Worm (Caenorhabditis elegans): ENCODE measurements around the gene K07D4.4.
A peak's percentile ranks its signal among the peaks of the same experiment; 100 is the strongest.

The K07D4.4 gene

DNA sequence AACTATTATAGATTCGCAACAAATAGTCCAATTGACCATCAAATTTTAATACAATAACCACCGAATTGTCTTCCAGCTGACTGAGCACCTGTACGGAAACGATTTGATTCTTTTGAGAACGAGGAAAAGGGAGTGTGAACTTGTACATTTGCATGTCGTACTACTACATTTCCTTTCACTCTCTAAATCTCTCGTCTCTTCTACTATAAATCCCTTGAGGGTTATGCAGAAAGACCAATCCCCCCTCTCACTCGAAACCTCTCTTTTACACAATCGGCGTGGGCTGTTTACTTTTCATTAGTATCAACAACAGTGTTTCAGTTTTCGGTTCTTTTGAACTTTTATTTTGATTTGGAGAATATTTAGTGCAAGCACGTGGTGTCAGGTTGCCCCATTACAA lies 30.1 kb downstream of the K07D4.4 start:
- TF ChIP-seq efl-1 (optimal IDR thresholded peaks at IDR 0.05) (no peak), efl-1 (GFP tag; optimal IDR thresholded peaks at IDR 0.05 in 1 of 2) (peak in 1 of 2 experiments; percentile 76), lin-14 (GFP tag; optimal IDR thresholded peaks at IDR 0.05) (peak; percentile 29), ztf-11 (tag; optimal IDR thresholded peaks at IDR 0.05) (no peak), unc-86 (tag; optimal IDR thresholded peaks at IDR 0.05) (no peak)

DNA sequence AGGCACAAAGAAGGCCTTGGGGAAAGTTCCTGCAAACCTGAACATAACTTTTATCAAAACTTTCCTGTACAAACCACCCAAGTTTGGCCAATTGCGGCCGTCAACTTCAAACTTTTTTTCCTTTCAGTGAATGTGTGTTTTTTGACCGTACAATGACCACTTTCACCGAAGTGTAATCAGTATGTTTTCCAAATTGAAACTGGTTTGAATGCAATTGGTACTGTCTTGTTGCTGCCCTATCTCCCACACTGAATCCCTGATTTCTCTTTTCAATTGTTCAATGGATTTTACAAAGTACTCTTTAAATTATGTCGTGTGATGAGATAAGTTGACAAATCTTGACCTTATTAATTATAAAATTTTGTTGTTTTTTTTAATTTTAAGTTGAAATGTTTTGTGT lies 31.8 kb downstream of the K07D4.4 start:
- no peak for TF ChIP-seq dpl-1 (GFP tag; optimal IDR thresholded peaks at IDR 0.05)
- peak; percentile 79 for TF ChIP-seq blmp-1 (tag; optimal IDR thresholded peaks at IDR 0.05)
- TF ChIP-seq mef-2 (tag; optimal IDR thresholded peaks at IDR 0.05): no peak
- no peak for TF ChIP-seq nhr-77 (tag; optimal IDR thresholded peaks at IDR 0.05)
- TF ChIP-seq grh-1 (GFP tag; IDR thresholded peaks at IDR 0.05): 0 out of 2 replicates have a peak, but pooled peaks have one; percentile 28
- TF ChIP-seq ces-1 (GFP tag; optimal IDR thresholded peaks at IDR 0.05): no peak
- peak; percentile 61 for TF ChIP-seq nhr-85 (tag)
- TF ChIP-seq unc-30 (tag; optimal IDR thresholded peaks at IDR 0.05): no peak
- no peak for TF ChIP-seq xbp-1 (tag; optimal IDR thresholded peaks at IDR 0.05)
- TF ChIP-seq elt-3 (tag; optimal IDR thresholded peaks at IDR 0.05): peak in 1 of 6 experiments; percentile 59

DNA sequence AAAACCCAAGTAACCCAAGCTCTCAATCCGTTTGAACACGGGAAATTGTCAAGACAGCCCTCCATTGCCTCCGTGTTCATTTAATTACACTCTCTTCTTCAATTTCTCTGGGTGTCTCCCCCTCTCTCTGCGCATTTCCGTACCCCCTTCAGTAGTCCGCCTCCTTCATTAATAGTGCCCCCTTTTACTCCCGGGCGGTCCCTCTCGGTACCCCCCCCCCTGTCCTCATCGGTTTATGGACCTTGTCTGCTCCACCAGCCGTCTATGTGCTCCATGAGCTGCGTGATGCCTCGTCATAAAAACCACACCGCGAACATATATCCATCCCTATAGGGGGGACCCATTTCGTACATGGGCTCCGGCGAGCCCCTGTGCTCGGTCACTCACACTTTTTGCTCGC lies 32.7 kb downstream of the K07D4.4 start:
- TF ChIP-seq lin-14 (GFP tag; optimal IDR thresholded peaks at IDR 0.05): peak; percentile 9
- no peak for TF ChIP-seq ceh-90 (tag; optimal IDR thresholded peaks at IDR 0.05)
- no peak for TF ChIP-seq lir-3 (tag; optimal IDR thresholded peaks at IDR 0.05; ENCODE audit: poor library complexity)
- TF ChIP-seq aha-1 (tag; optimal IDR thresholded peaks at IDR 0.05): no peak

DNA sequence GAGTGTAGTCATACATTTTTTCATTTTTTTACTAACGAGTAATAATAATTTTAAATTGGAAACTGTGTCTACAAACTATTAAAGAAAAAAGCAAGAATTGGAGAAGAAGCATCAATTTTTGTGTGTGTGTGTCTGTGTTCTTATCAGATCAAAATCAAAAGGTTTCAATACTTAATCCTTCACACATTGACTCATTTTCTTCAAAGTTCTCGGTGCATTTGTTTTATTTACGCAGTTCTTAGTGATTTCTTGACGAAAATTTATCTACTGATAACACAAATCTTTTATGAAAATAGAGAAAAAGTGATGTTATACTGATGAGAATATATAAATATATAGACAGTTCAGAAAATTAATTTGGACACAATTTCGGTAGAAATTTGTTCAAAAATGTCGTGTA lies 36.2 kb downstream of the K07D4.4 start, which contains the start of gene clc-22:
clc-22 (minus strand) TSS at position 71 of the 400 bp plus-strand sequence.
- TF ChIP-seq lin-14 (GFP tag; optimal IDR thresholded peaks at IDR 0.05) (no peak), nhr-237 (tag; optimal IDR thresholded peaks at IDR 0.05) (no peak), elt-2 (tag; optimal IDR thresholded peaks at IDR 0.05) (peak; percentile 52), elt-3 (tag; optimal IDR thresholded peaks at IDR 0.05) (no peak), C34B4.2 (tag; optimal IDR thresholded peaks at IDR 0.05) (no peak)

DNA sequence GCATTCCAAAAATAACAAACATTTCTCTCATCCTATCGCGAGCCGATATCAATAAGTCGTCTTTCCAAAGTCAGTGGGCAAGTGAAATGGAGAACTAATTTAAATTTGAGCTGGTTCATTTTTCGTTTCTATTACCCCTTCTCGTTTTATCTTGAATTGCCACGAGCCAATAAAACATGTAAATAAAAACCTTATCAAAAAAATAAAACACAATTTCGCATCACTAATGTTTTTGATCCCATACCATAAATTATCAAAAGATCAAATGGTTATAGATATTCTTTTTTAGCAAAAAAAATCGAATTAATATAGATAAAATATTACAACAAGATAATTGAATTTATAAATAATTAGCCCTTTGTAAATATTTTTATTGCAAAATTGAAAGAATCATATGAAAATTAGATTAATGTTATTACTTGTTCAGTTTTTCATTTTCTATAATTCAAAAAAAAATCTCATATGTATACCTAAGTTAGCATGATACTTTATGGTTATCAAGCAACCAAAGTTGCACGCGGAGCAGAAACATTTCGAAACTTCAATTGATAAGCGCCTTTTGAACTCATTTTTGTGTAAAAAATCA lies 39.4 kb downstream of the K07D4.4 start, which contains the start of gene Y14H12A.1:
Y14H12A.1 (plus strand) TSS at position 536 of the 586 bp plus-strand sequence.
- TF ChIP-seq fkh-8 (tag; optimal IDR thresholded peaks at IDR 0.05): no peak
- no peak for TF ChIP-seq nhr-85 (tag)
- TF ChIP-seq hlh-17 (GFP tag; optimal IDR thresholded peaks at IDR 0.05; ENCODE audit: borderline replicate concordance): no peak
- no peak for TF ChIP-seq zag-1 (tag; optimal IDR thresholded peaks at IDR 0.05)
- TF ChIP-seq elt-2 (tag; optimal IDR thresholded peaks at IDR 0.05): peak; percentile 69
- TF ChIP-seq fkh-4 (tag; optimal IDR thresholded peaks at IDR 0.05; ENCODE audit: borderline replicate concordance): no peak

DNA sequence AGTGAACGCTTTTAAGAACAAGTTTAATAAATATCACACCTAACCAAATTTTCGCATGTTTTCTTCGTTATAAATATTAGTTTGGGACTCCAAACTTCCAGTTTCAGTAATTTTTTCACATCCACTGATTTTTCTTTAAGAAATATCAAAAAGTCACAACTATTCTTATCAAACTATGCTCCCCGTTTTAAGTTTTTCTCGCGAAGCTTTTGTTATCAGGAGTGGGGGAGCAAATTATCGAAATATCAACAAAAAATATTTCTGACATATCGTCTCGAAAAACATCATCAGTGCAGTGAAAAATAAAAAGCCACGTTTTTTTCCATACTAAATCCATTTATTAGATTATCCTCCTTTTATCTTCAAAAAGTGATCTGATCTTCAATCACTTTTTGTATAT lies 40.2 kb downstream of the K07D4.4 start:
- TF ChIP-seq elt-2 (tag; optimal IDR thresholded peaks at IDR 0.05) (peak; percentile 80), vab-15 (tag; optimal IDR thresholded peaks at IDR 0.05) (no peak), C16A3.4 (tag; optimal IDR thresholded peaks at IDR 0.05) (no peak)

DNA sequence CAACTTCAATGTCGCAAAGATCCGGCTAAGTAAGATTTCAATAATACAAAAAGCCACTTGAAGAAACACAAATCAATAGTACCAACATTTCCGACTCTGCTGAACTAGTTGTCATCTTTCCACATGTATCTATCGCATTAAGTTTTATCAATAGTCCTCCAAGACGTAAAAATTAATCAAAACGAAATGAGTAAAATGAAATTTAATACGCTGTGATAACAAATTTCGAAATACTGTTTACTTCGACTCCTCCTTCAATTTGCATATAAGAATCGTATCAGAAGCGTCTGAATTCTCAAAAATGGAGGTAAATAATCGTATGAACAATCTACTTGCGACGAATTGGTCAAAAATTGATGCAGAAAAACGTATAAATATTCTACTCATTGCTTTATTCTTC lies 41.5 kb downstream of the K07D4.4 start:
- TF ChIP-seq elt-3 (tag; optimal IDR thresholded peaks at IDR 0.05): no peak
- peak; percentile 87 for TF ChIP-seq elt-2 (tag; optimal IDR thresholded peaks at IDR 0.05)
- no peak for TF ChIP-seq sup-37 (GFP tag; optimal IDR thresholded peaks at IDR 0.05)
- no peak for TF ChIP-seq aly-2 (tag; optimal IDR thresholded peaks at IDR 0.05)
